Fruit fly (Drosophila melanogaster) whole organism, embryonic: ENCODE measurements around the gene CG11737.

ENCODE experiments used
- CG10267 ChIP-seq: fragments of 200-800 bp; sonication (Bioruptor generic); optimal IDR thresholded peaks from 2 replicates; lab custom pipeline; 2018; ENCODE audit warnings: missing biosample characterization, mild to moderate bottlenecking, missing genetic modification characterization, moderate library complexity
- CG10654 ChIP-seq: fragments of 200-800 bp; sonication (Bioruptor generic); optimal IDR thresholded peaks from 2 replicates; lab custom pipeline; 2016; ENCODE audit warnings: missing biosample characterization, missing genetic modification characterization
- CG10959 ChIP-seq: fragments of 200-800 bp; sonication (Bioruptor generic); IDR thresholded peaks from 2 replicates; pipeline ENCODE4 v1.3.6; 2022; ENCODE audit warnings: missing biosample characterization, missing genetic modification characterization
- CG13123 ChIP-seq: fragments of 200-800 bp; sonication (Bioruptor generic); optimal IDR thresholded peaks from 2 replicates; lab custom pipeline; 2016; ENCODE audit warnings: missing biosample characterization, missing genetic modification characterization
- CG17568 ChIP-seq: fragments of 200-800 bp; sonication (Bioruptor generic); optimal IDR thresholded peaks from 2 replicates; lab custom pipeline; 2018; ENCODE audit warnings: missing biosample characterization, mild to moderate bottlenecking, missing genetic modification characterization, moderate library complexity
- CG3065 ChIP-seq: fragments of 200-800 bp; sonication (Bioruptor generic); optimal IDR thresholded peaks from 2 replicates; lab custom pipeline; 2016; ENCODE audit warnings: missing biosample characterization, missing genetic modification characterization
- CG31441 ChIP-seq: fragments of 200-800 bp; sonication (Bioruptor generic); IDR thresholded peaks from 2 replicates; pipeline ENCODE4 v1.3.6; 2022; ENCODE audit warnings: missing biosample characterization, missing genetic modification characterization
- CG34224 ChIP-seq: fragments of 200-800 bp; sonication (Bioruptor generic); IDR thresholded peaks from 3 replicates; pipeline ENCODE4 v1.3.6; 2022; ENCODE audit warnings: missing biosample characterization, missing genetic modification characterization; ENCODE audit not compliant: partially characterized antibody
- CG3838 ChIP-seq: fragments of 200-800 bp; sonication (Bioruptor generic); optimal IDR thresholded peaks from 3 replicates; lab custom pipeline; 2016; ENCODE audit warnings: missing biosample characterization, missing genetic modification characterization
- CG3995 ChIP-seq: fragments of 200-800 bp; sonication (Bioruptor generic); optimal IDR thresholded peaks from 3 replicates; lab custom pipeline; 2016; ENCODE audit warnings: missing biosample characterization, missing genetic modification characterization
- CG4360 ChIP-seq: fragments of 200-800 bp; sonication (Bioruptor generic); IDR thresholded peaks from 2 replicates; pipeline ENCODE4 v1.3.6; 2022; ENCODE audit warnings: missing biosample characterization, missing genetic modification characterization
- CG4854 ChIP-seq: fragments of 200-800 bp; sonication (Bioruptor generic); optimal IDR thresholded peaks from 2 replicates; lab custom pipeline; 2016; ENCODE audit warnings: missing biosample characterization, missing genetic modification characterization, inconsistent platforms
- CG6175 ChIP-seq: fragments of 200-800 bp; sonication (Bioruptor generic); IDR thresholded peaks from 3 replicates; pipeline ENCODE4 v1.3.6; 2022; ENCODE audit warnings: missing biosample characterization, missing genetic modification characterization
- CG7357 ChIP-seq: fragments of 200-800 bp; sonication (Bioruptor generic); IDR thresholded peaks from 3 replicates; pipeline ENCODE4 v1.3.6; 2022; ENCODE audit warnings: missing biosample characterization, missing genetic modification characterization
- CG8290 ChIP-seq, 3 experiments: fragments of 200-800 bp; sonication (Bioruptor generic); optimal IDR thresholded peaks; 2 replicates each; lab custom pipeline; 2016 to 2019; ENCODE audit warnings: missing biosample characterization in 3 of 3, missing genetic modification characterization in 3 of 3, mild to moderate bottlenecking in 2 of 3, moderate library complexity in 1 of 3
- CG9727 ChIP-seq: fragments of 200-800 bp; sonication (Bioruptor generic); optimal IDR thresholded peaks from 3 replicates; lab custom pipeline; 2017; ENCODE audit warnings: missing biosample characterization, mild to moderate bottlenecking, missing genetic modification characterization
- CTCF ChIP-seq: fragments of 200-800 bp; sonication (Bioruptor generic); optimal IDR thresholded peaks from 2 replicates; lab custom pipeline; 2017; ENCODE audit warnings: missing biosample characterization, mild to moderate bottlenecking, missing genetic modification characterization, moderate library complexity
- Dip3 ChIP-seq: fragments of 200-800 bp; sonication (Bioruptor generic); optimal IDR thresholded peaks from 3 replicates; lab custom pipeline; 2016; ENCODE audit warnings: missing biosample characterization, missing genetic modification characterization
- Dll ChIP-seq: fragments of 200-800 bp; sonication (Bioruptor generic); IDR thresholded peaks from 4 replicates; pipeline ENCODE4 v1.3.6; 2022; ENCODE audit warnings: missing biosample characterization, missing genetic modification characterization; ENCODE audit not compliant: partially characterized antibody
- E2f2 ChIP-seq: fragments of 200-800 bp; sonication (Bioruptor generic); IDR thresholded peaks from 2 replicates; pipeline ENCODE4 v1.3.6; 2022; ENCODE audit warnings: missing biosample characterization, missing genetic modification characterization
- HLH4C ChIP-seq: fragments of 200-800 bp; sonication (Bioruptor generic); IDR thresholded peaks from 3 replicates; pipeline ENCODE4 v1.3.6; 2022; ENCODE audit warnings: missing biosample characterization, missing genetic modification characterization; ENCODE audit not compliant: partially characterized antibody
- Hmx ChIP-seq: fragments of 200-800 bp; sonication (Bioruptor generic); optimal IDR thresholded peaks from 2 replicates; lab custom pipeline; 2016; ENCODE audit warnings: missing biosample characterization, missing genetic modification characterization
- Jarid2 ChIP-seq: fragments of 200-800 bp; sonication (Bioruptor generic); optimal IDR thresholded peaks from 3 replicates; lab custom pipeline; 2017; ENCODE audit warnings: mild to moderate bottlenecking, missing biosample characterization, missing genetic modification reagents, missing genetic modification characterization
- Oli ChIP-seq: fragments of 200-800 bp; sonication (Bioruptor generic); optimal IDR thresholded peaks from 2 replicates; lab custom pipeline; 2018; ENCODE audit warnings: missing biosample characterization, mild to moderate bottlenecking, missing genetic modification characterization, moderate library complexity
- Ravus ChIP-seq: fragments of 200-800 bp; sonication (Bioruptor generic); IDR thresholded peaks from 2 replicates; pipeline ENCODE4 v1.3.6; 2022; ENCODE audit warnings: missing biosample characterization, missing genetic modification characterization
- abd-A ChIP-seq: fragments of 200-800 bp; sonication (Bioruptor generic); optimal IDR thresholded peaks from 3 replicates; lab custom pipeline; 2019; ENCODE audit warnings: missing biosample characterization, mild to moderate bottlenecking, missing genetic modification characterization, moderate library complexity
- al ChIP-seq: fragments of 200-800 bp; sonication (Bioruptor generic); IDR thresholded peaks from 2 replicates; pipeline ENCODE4 v1.3.6; 2022; ENCODE audit warnings: missing biosample characterization, missing genetic modification characterization
- amos ChIP-seq: fragments of 200-800 bp; sonication (Bioruptor generic); IDR thresholded peaks from 2 replicates; pipeline ENCODE4 v1.3.6; 2022; ENCODE audit warnings: missing biosample characterization, missing genetic modification characterization; ENCODE audit not compliant: partially characterized antibody
- bbx ChIP-seq: fragments of 200-800 bp; sonication (Bioruptor generic); IDR thresholded peaks from 2 replicates; pipeline ENCODE4 v1.3.6; 2022; ENCODE audit warnings: missing biosample characterization, missing genetic modification characterization; ENCODE audit not compliant: partially characterized antibody
- bcd ChIP-seq: fragments of 200-800 bp; sonication (Bioruptor generic); optimal IDR thresholded peaks from 2 replicates; lab custom pipeline; 2017; ENCODE audit warnings: missing biosample characterization, mild to moderate bottlenecking, missing genetic modification characterization
- cg ChIP-seq: fragments of 200-800 bp; sonication (Bioruptor generic); optimal IDR thresholded peaks from 3 replicates; lab custom pipeline; 2019; ENCODE audit warnings: missing biosample characterization, mild to moderate bottlenecking, missing genetic modification characterization, moderate library complexity
- ci ChIP-seq: fragments of 200-800 bp; sonication (Bioruptor generic); IDR thresholded peaks from 3 replicates; pipeline ENCODE4 v1.3.6; 2022; ENCODE audit warnings: missing biosample characterization, missing genetic modification characterization
- dati ChIP-seq: fragments of 200-800 bp; sonication (Bioruptor generic); IDR thresholded peaks from 2 replicates; pipeline ENCODE4 v1.3.6; 2022; ENCODE audit warnings: missing biosample characterization, missing genetic modification characterization
- dysf ChIP-seq: fragments of 200-800 bp; sonication (Bioruptor generic); IDR thresholded peaks from 3 replicates; pipeline ENCODE4 v1.3.6; 2022; ENCODE audit warnings: missing biosample characterization, missing genetic modification characterization
- insv ChIP-seq, 2 experiments: fragments of 200-800 bp; sonication (Bioruptor generic); optimal IDR thresholded peaks; 3 replicates each; lab custom pipeline; 2016 to 2018; ENCODE audit warnings: missing biosample characterization in 2 of 2, missing genetic modification characterization in 2 of 2
- ken ChIP-seq: fragments of 200-800 bp; sonication (Bioruptor generic); IDR thresholded peaks from 3 replicates; pipeline ENCODE4 v1.3.6; 2022; ENCODE audit warnings: missing biosample characterization, missing genetic modification characterization
- lab ChIP-seq: fragments of 200-800 bp; sonication (Bioruptor generic); optimal IDR thresholded peaks from 3 replicates; lab custom pipeline; 2017; ENCODE audit warnings: missing biosample characterization, missing genetic modification characterization, mild to moderate bottlenecking, moderate library complexity, missing genetic modification reagents
- lilli ChIP-seq: fragments of 200-800 bp; sonication (Bioruptor generic); optimal IDR thresholded peaks from 3 replicates; lab custom pipeline; 2016; ENCODE audit warnings: missing biosample characterization, missing genetic modification characterization
- p53 ChIP-seq: fragments of 200-800 bp; sonication (Bioruptor generic); optimal IDR thresholded peaks from 2 replicates; lab custom pipeline; 2016; ENCODE audit warnings: missing biosample characterization, missing genetic modification characterization
- pfk ChIP-seq: fragments of 200-800 bp; sonication (Bioruptor generic); optimal IDR thresholded peaks from 2 replicates; lab custom pipeline; 2018; ENCODE audit warnings: missing biosample characterization, mild to moderate bottlenecking, missing genetic modification characterization, moderate library complexity
- pita ChIP-seq: fragments of 200-800 bp; sonication (Bioruptor generic); optimal IDR thresholded peaks from 2 replicates; lab custom pipeline; 2017; ENCODE audit warnings: missing biosample characterization, mild to moderate bottlenecking, missing genetic modification characterization
- repo ChIP-seq: fragments of 200-800 bp; sonication (Bioruptor generic); optimal IDR thresholded peaks from 2 replicates; lab custom pipeline; 2016; ENCODE audit warnings: missing biosample characterization, missing genetic modification characterization
- sc ChIP-seq, 3 experiments: fragments of >200 bp in 2 of 3; fragments of 200-800 bp in 1 of 3; sonication (Bioruptor generic) in 1 of 3; optimal IDR thresholded peaks; 2 replicates in 2 of 3; 3 replicates in 1 of 3; lab custom pipeline; 2017; ENCODE audit warnings: mild to moderate bottlenecking in 1 of 3, missing biosample characterization in 1 of 3, missing genetic modification characterization in 1 of 3, missing genetic modification reagents in 1 of 3
- sens ChIP-seq: fragments of 200-800 bp; sonication (Bioruptor generic); peaks from one replicate; lab custom pipeline; 2016; ENCODE audit warnings: missing biosample characterization, missing genetic modification characterization
- sima ChIP-seq: fragments of 200-800 bp; sonication (Bioruptor generic); optimal IDR thresholded peaks from 2 replicates; lab custom pipeline; 2016; ENCODE audit warnings: missing biosample characterization, missing genetic modification characterization
- sisA ChIP-seq: fragments of 200-800 bp; sonication (Bioruptor generic); IDR thresholded peaks from 2 replicates; pipeline ENCODE4 v1.3.6; 2022; ENCODE audit warnings: missing biosample characterization, missing genetic modification characterization
- ttk ChIP-seq: fragments of 200-800 bp; sonication (Bioruptor generic); IDR thresholded peaks from 2 replicates; pipeline ENCODE4 v2.1.2; 2022; ENCODE audit warnings: missing biosample characterization, missing genetic modification characterization
- vnd ChIP-seq: fragments of 200-800 bp; sonication (Bioruptor generic); IDR thresholded peaks from 3 replicates; pipeline ENCODE4 v1.3.6; 2022; ENCODE audit warnings: missing biosample characterization, missing genetic modification characterization; ENCODE audit not compliant: partially characterized antibody
- yki ChIP-seq: fragments of >200 bp; optimal IDR thresholded peaks from 3 replicates; lab custom pipeline; 2018

Gene CG11737

dm6 chr3R:8477361-8478007 lies 40.2 kb upstream of the CG11737 start, which contains the start of gene CG45263 (continued):
- TF ChIP-seq CG3995 = peak; percentile 96
- peak; percentile 97 for TF ChIP-seq Jarid2 (GFP tag; lab: Kevin White, UChicago)
- TF ChIP-seq Oli = no peak
- TF ChIP-seq ci (GFP tag; lab: Robert Waterston, UW) = peak; percentile 39; the same call in 1 of the 3 replicates
- no peak for TF ChIP-seq sima (GFP tag; lab: Kevin White, UChicago)
- no peak for TF ChIP-seq sisA
- TF ChIP-seq CG9727 (GFP tag; lab: Kevin White, UChicago) = peak; percentile 6
- peak; percentile 52 for TF ChIP-seq bbx (GFP tag; lab: Robert Waterston, UW)
- TF ChIP-seq CG13123 = no peak
- peak in 1 of 2 experiments; percentile 7 for TF ChIP-seq insv (GFP tag; optimal IDR thresholded peaks at IDR 0.05; lab: Kevin White, UChicago)
- TF ChIP-seq CG8290 (GFP tag; optimal IDR thresholded peaks at IDR 0.05; lab: Kevin White, UChicago) = no peak
- peak in 1 of 2 experiments; percentile 34 for TF ChIP-seq CG8290 (tag; optimal IDR thresholded peaks at IDR 0.05; lab: Kevin White, UChicago)
- TF ChIP-seq Dll = peak; percentile 18; the same call in 1 of the 4 replicates
- no peak for TF ChIP-seq CG6175
- peak; percentile 72 for TF ChIP-seq pfk (GFP tag; lab: Kevin White, UChicago)
- TF ChIP-seq abd-A (tag; lab: Kevin White, UChicago) = peak; percentile 35
- peak; percentile 17; the same call in 1 of the 3 replicates for TF ChIP-seq CG34224
- TF ChIP-seq CG10267 (tag; lab: Kevin White, UChicago) = no peak
- TF ChIP-seq sens (GFP tag; lab: Kevin White, UChicago) = peak; percentile 79
- 0 out of 2 replicates have a peak, but pooled peaks have one; percentile 24 for TF ChIP-seq amos (GFP tag; lab: Robert Waterston, UW)
- no peak for TF ChIP-seq repo (GFP tag; lab: Kevin White, UChicago)
- TF ChIP-seq CG31441 (GFP tag; lab: Robert Waterston, UW) = peak; percentile 95
- peak; percentile 25; the same call in 1 of the 3 replicates for TF ChIP-seq HLH4C (GFP tag; lab: Robert Waterston, UW)

dm6 chr3R:8482881-8483280 lies 34.8 kb upstream of the CG11737 start:
- TF ChIP-seq dati (GFP tag; lab: Robert Waterston, UW) (0 out of 2 replicates have a peak, but pooled peaks have one; percentile 14), sens (GFP tag; lab: Kevin White, UChicago) (peak; percentile 95), CG4360 (GFP tag; lab: Robert Waterston, UW) (no peak), Hmx (GFP tag; lab: Kevin White, UChicago) (no peak), dysf (GFP tag; lab: Robert Waterston, UW) (peak; percentile 85), Dip3 (GFP tag; lab: Kevin White, UChicago) (peak; percentile 49), yki (lab: Kevin White, UChicago) (no peak), pita (no peak), CG4854 (GFP tag; lab: Kevin White, UChicago) (no peak), p53 (GFP tag; lab: Kevin White, UChicago) (no peak), CG3838 (GFP tag; lab: Kevin White, UChicago) (no peak), cg (GFP tag; lab: Kevin White, UChicago) (no peak), CG7357 (GFP tag; lab: Robert Waterston, UW) (peak; percentile 63; the same call in 2 of the 3 replicates), bcd (GFP tag; lab: Kevin White, UChicago) (peak; percentile 78), CG10959 (peak; percentile 63; the same call in 1 of the 2 replicates), lab (GFP tag; lab: Kevin White, UChicago) (peak; percentile 87), ken (GFP tag; lab: Robert Waterston, UW) (peak; percentile 69; the same call in 2 of the 3 replicates), repo (GFP tag; lab: Kevin White, UChicago) (peak; percentile 39), CG3065 (GFP tag; lab: Kevin White, UChicago) (peak; percentile 27), CG17568 (GFP tag; lab: Kevin White, UChicago) (peak; percentile 4), E2f2 (GFP tag; lab: Robert Waterston, UW) (peak; percentile 41; the same call in 1 of the 2 replicates), ttk (GFP tag; lab: Robert Waterston, UW) (peak; percentile 76), Ravus (no peak), sc (optimal IDR thresholded peaks at IDR 0.05; lab: Kevin White, UChicago) (no peak), sc (GFP tag; optimal IDR thresholded peaks at IDR 0.05; lab: Kevin White, UChicago) (peak; percentile 29), al (GFP tag; lab: Robert Waterston, UW) (peak; percentile 24; the same call in 1 of the 2 replicates), lilli (GFP tag; lab: Kevin White, UChicago) (peak; percentile 70), CTCF (GFP tag; lab: Kevin White, UChicago) (no peak), CG10654 (GFP tag; lab: Kevin White, UChicago) (peak; percentile 57), vnd (no peak)
